Fruit fly (Drosophila melanogaster) whole organism, embryonic: ENCODE data around the gene Ilk.

Source experiments
- C15 ChIP-seq: fragments of 200-800 bp; sonication (Bioruptor generic); IDR thresholded peaks from 3 replicates; pipeline ENCODE4 v1.3.6; 2022; ENCODE audit warnings: missing biosample characterization, missing genetic modification characterization
- CG10267 ChIP-seq: fragments of 200-800 bp; sonication (Bioruptor generic); optimal IDR thresholded peaks from 2 replicates; lab custom pipeline; 2018; ENCODE audit warnings: missing biosample characterization, mild to moderate bottlenecking, missing genetic modification characterization, moderate library complexity
- CG10321 ChIP-seq: fragments of 200-800 bp; sonication (Bioruptor generic); IDR thresholded peaks from 2 replicates; pipeline ENCODE4 v1.3.6; 2022; ENCODE audit warnings: missing biosample characterization, missing genetic modification characterization
- CG10462 ChIP-seq: fragments of 200-800 bp; sonication (Bioruptor generic); optimal IDR thresholded peaks from 2 replicates; lab custom pipeline; 2016; ENCODE audit warnings: missing biosample characterization, missing genetic modification characterization
- CG10654 ChIP-seq: fragments of 200-800 bp; sonication (Bioruptor generic); optimal IDR thresholded peaks from 2 replicates; lab custom pipeline; 2016; ENCODE audit warnings: missing biosample characterization, missing genetic modification characterization
- CG12391 ChIP-seq: fragments of 200-800 bp; sonication (Bioruptor generic); optimal IDR thresholded peaks from 3 replicates; lab custom pipeline; 2018; ENCODE audit warnings: missing biosample characterization, mild to moderate bottlenecking, missing genetic modification characterization, moderate library complexity
- CG14710 ChIP-seq: fragments of 200-800 bp; sonication (Bioruptor generic); optimal IDR thresholded peaks from 3 replicates; lab custom pipeline; 2019; ENCODE audit warnings: missing biosample characterization, mild to moderate bottlenecking, missing genetic modification characterization, moderate library complexity
- CG1602 ChIP-seq: fragments of 200-800 bp; sonication (Bioruptor generic); optimal IDR thresholded peaks from 3 replicates; lab custom pipeline; 2016; ENCODE audit warnings: missing biosample characterization, missing genetic modification characterization
- CG16815 ChIP-seq: fragments of 200-800 bp; sonication (Bioruptor generic); optimal IDR thresholded peaks from 3 replicates; lab custom pipeline; 2017; ENCODE audit warnings: missing biosample characterization, mild to moderate bottlenecking, missing genetic modification characterization
- CG17328 ChIP-seq: fragments of 200-800 bp; sonication (Bioruptor generic); IDR thresholded peaks from 2 replicates; pipeline ENCODE4 v1.3.6; 2022; ENCODE audit warnings: missing biosample characterization, missing genetic modification characterization
- CG17802 ChIP-seq: fragments of 200-800 bp; sonication (Bioruptor generic); optimal IDR thresholded peaks from 2 replicates; lab custom pipeline; 2018; ENCODE audit warnings: missing biosample characterization, mild to moderate bottlenecking, missing genetic modification characterization, moderate library complexity
- CG2678 ChIP-seq: fragments of 200-800 bp; sonication (Bioruptor generic); optimal IDR thresholded peaks from 3 replicates; lab custom pipeline; 2019; ENCODE audit warnings: missing biosample characterization, mild to moderate bottlenecking, missing genetic modification characterization, moderate library complexity
- CG2875 ChIP-seq: fragments of 200-800 bp; sonication (Bioruptor generic); optimal IDR thresholded peaks from 2 replicates; lab custom pipeline; 2017; ENCODE audit warnings: missing biosample characterization, mild to moderate bottlenecking, missing genetic modification characterization, missing genetic modification reagents
- CG30020 ChIP-seq: fragments of 200-800 bp; optimal IDR thresholded peaks from 2 replicates; lab custom pipeline; 2019; ENCODE audit warnings: missing biosample characterization, mild to moderate bottlenecking, missing genetic modification characterization, moderate library complexity
- CG3281 ChIP-seq: fragments of 200-800 bp; sonication (Bioruptor generic); optimal IDR thresholded peaks from 3 replicates; lab custom pipeline; 2017; ENCODE audit warnings: missing biosample characterization, mild to moderate bottlenecking, missing genetic modification characterization
- CG3726 ChIP-seq: fragments of 200-800 bp; sonication (Bioruptor generic); IDR thresholded peaks from 3 replicates; pipeline ENCODE4, ENCODE4 v1.3.6; 2022; ENCODE audit warnings: missing biosample characterization, missing genetic modification characterization
- CG42726 ChIP-seq: fragments of 200-800 bp; sonication (Bioruptor generic); IDR thresholded peaks from 2 replicates; pipeline ENCODE4 v1.3.6; 2022; ENCODE audit warnings: missing biosample characterization, missing genetic modification characterization; ENCODE audit not compliant: partially characterized antibody
- CG4282 ChIP-seq: fragments of 200-800 bp; sonication (Bioruptor generic); optimal IDR thresholded peaks from 2 replicates; lab custom pipeline; 2016; ENCODE audit warnings: missing biosample characterization, missing genetic modification characterization
- CG4328 ChIP-seq: fragments of 200-800 bp; sonication (Bioruptor generic); optimal IDR thresholded peaks from 3 replicates; lab custom pipeline; 2017; ENCODE audit warnings: missing biosample characterization, missing genetic modification reagents, missing genetic modification characterization
- CG4360 ChIP-seq: fragments of 200-800 bp; sonication (Bioruptor generic); IDR thresholded peaks from 2 replicates; pipeline ENCODE4 v1.3.6; 2022; ENCODE audit warnings: missing biosample characterization, missing genetic modification characterization
- CG7963 ChIP-seq: fragments of 200-800 bp; sonication (Bioruptor generic); IDR thresholded peaks from 3 replicates; pipeline ENCODE4 v1.3.6; 2022; ENCODE audit warnings: missing biosample characterization, missing genetic modification characterization; ENCODE audit not compliant: partially characterized antibody
- CG7987 ChIP-seq: fragments of 200-800 bp; sonication (Bioruptor generic); optimal IDR thresholded peaks from 2 replicates; lab custom pipeline; 2018; ENCODE audit warnings: missing biosample characterization, mild to moderate bottlenecking, missing genetic modification characterization, moderate library complexity
- CG8290 ChIP-seq, 3 experiments: fragments of 200-800 bp; sonication (Bioruptor generic); optimal IDR thresholded peaks; 2 replicates each; lab custom pipeline; 2016 to 2019; ENCODE audit warnings: missing biosample characterization in 3 of 3, missing genetic modification characterization in 3 of 3, mild to moderate bottlenecking in 2 of 3, moderate library complexity in 1 of 3
- CHES-1-like ChIP-seq: fragments of 200-800 bp; sonication (Bioruptor generic); optimal IDR thresholded peaks from 2 replicates; lab custom pipeline; 2016; ENCODE audit warnings: missing biosample characterization, missing genetic modification characterization
- Chrac-16 ChIP-seq: fragments of 200-800 bp; sonication (Bioruptor generic); optimal IDR thresholded peaks from 3 replicates; lab custom pipeline; 2016; ENCODE audit warnings: missing biosample characterization, missing genetic modification characterization
- CrebB ChIP-seq: fragments of 200-800 bp; sonication (Bioruptor generic); optimal IDR thresholded peaks from 3 replicates; lab custom pipeline; 2018; ENCODE audit warnings: missing biosample characterization, mild to moderate bottlenecking, missing genetic modification characterization
- ERR ChIP-seq: fragments of 200-800 bp; sonication (Bioruptor generic); optimal IDR thresholded peaks from 2 replicates; lab custom pipeline; 2016; ENCODE audit warnings: missing biosample characterization, missing genetic modification characterization
- Sin3A ChIP-seq: fragments of >200 bp; optimal IDR thresholded peaks from 2 replicates; lab custom pipeline; 2018
- Six4 ChIP-seq: fragments of 200-800 bp; sonication (Bioruptor generic); optimal IDR thresholded peaks from 2 replicates; lab custom pipeline; 2016; ENCODE audit warnings: missing biosample characterization, missing genetic modification characterization
- Taf1 ChIP-seq: fragments of 200-800 bp; sonication (Bioruptor generic); IDR thresholded peaks from 2 replicates; pipeline ENCODE4 v1.3.6; 2022; ENCODE audit warnings: missing biosample characterization, missing genetic modification characterization
- Vsx1 ChIP-seq: fragments of 200-800 bp; sonication (Bioruptor generic); optimal IDR thresholded peaks from 2 replicates; lab custom pipeline; 2017; ENCODE audit warnings: missing biosample characterization, mild to moderate bottlenecking, missing genetic modification characterization, missing genetic modification reagents
- amos ChIP-seq: fragments of 200-800 bp; sonication (Bioruptor generic); IDR thresholded peaks from 2 replicates; pipeline ENCODE4 v1.3.6; 2022; ENCODE audit warnings: missing biosample characterization, missing genetic modification characterization; ENCODE audit not compliant: partially characterized antibody
- bcd ChIP-seq: fragments of 200-800 bp; sonication (Bioruptor generic); optimal IDR thresholded peaks from 2 replicates; lab custom pipeline; 2017; ENCODE audit warnings: missing biosample characterization, mild to moderate bottlenecking, missing genetic modification characterization
- br ChIP-seq: fragments of >200 bp; optimal IDR thresholded peaks from 2 replicates; lab custom pipeline; 2017
- cato ChIP-seq: fragments of 200-800 bp; sonication (Bioruptor generic); optimal IDR thresholded peaks from 2 replicates; lab custom pipeline; 2016; ENCODE audit warnings: missing biosample characterization, missing genetic modification characterization, borderline replicate concordance
- caup ChIP-seq: fragments of 200-800 bp; sonication (Bioruptor generic); optimal IDR thresholded peaks from 3 replicates; lab custom pipeline; 2017; ENCODE audit warnings: missing biosample characterization, mild to moderate bottlenecking, missing genetic modification characterization, moderate library complexity; ENCODE audit not compliant: severe bottlenecking
- chm ChIP-seq: fragments of 200-800 bp; sonication (Bioruptor generic); IDR thresholded peaks from 2 replicates; pipeline ENCODE4 v1.3.6; 2022; ENCODE audit warnings: missing biosample characterization, missing genetic modification characterization
- ci ChIP-seq: fragments of 200-800 bp; sonication (Bioruptor generic); IDR thresholded peaks from 3 replicates; pipeline ENCODE4 v1.3.6; 2022; ENCODE audit warnings: missing biosample characterization, missing genetic modification characterization
- dan ChIP-seq: fragments of 200-800 bp; sonication (Bioruptor generic); IDR thresholded peaks from 2 replicates; pipeline ENCODE4 v1.3.6; 2022; ENCODE audit warnings: missing biosample characterization, missing genetic modification characterization
- danr ChIP-seq: fragments of 200-800 bp; sonication (Bioruptor generic); IDR thresholded peaks from 2 replicates; pipeline ENCODE4 v1.3.6; 2022; ENCODE audit warnings: missing biosample characterization, missing genetic modification characterization
- emc ChIP-seq: fragments of 200-800 bp; sonication (Bioruptor generic); optimal IDR thresholded peaks from 2 replicates; lab custom pipeline; 2016; ENCODE audit warnings: missing biosample characterization, missing genetic modification characterization
- nmo ChIP-seq: fragments of 200-800 bp; sonication (Bioruptor generic); optimal IDR thresholded peaks from 2 replicates; lab custom pipeline; 2018; ENCODE audit warnings: missing biosample characterization, mild to moderate bottlenecking, missing genetic modification characterization, moderate library complexity
- odd ChIP-seq: fragments of 200-800 bp; sonication (Bioruptor generic); optimal IDR thresholded peaks from 2 replicates; lab custom pipeline; 2017; ENCODE audit warnings: missing biosample characterization, mild to moderate bottlenecking, missing genetic modification characterization
- org-1 ChIP-seq: fragments of 200-800 bp; sonication (Bioruptor generic); optimal IDR thresholded peaks from 2 replicates; lab custom pipeline; 2017; ENCODE audit warnings: missing biosample characterization, missing genetic modification characterization
- prd ChIP-seq, 3 experiments: fragments of >200 bp in 2 of 3; fragments of 200-800 bp in 1 of 3; sonication (Bioruptor generic) in 1 of 3; optimal IDR thresholded peaks in 2 of 3; IDR thresholded peaks in 1 of 3; 2 replicates in 2 of 3; 3 replicates in 1 of 3; pipeline versions ENCODE4 v1.3.6 to Lab custom; 2017 to 2022; ENCODE audit warnings: missing biosample characterization in 1 of 3, missing genetic modification characterization in 1 of 3
- tin ChIP-seq: fragments of 200-800 bp; sonication (Bioruptor generic); optimal IDR thresholded peaks from 3 replicates; lab custom pipeline; 2016; ENCODE audit warnings: missing biosample characterization, missing genetic modification characterization
- ttk ChIP-seq: fragments of 200-800 bp; sonication (Bioruptor generic); IDR thresholded peaks from 2 replicates; pipeline ENCODE4 v2.1.2; 2022; ENCODE audit warnings: missing biosample characterization, missing genetic modification characterization
- vnd ChIP-seq: fragments of 200-800 bp; sonication (Bioruptor generic); IDR thresholded peaks from 3 replicates; pipeline ENCODE4 v1.3.6; 2022; ENCODE audit warnings: missing biosample characterization, missing genetic modification characterization; ENCODE audit not compliant: partially characterized antibody

Ilk gene

DNA sequence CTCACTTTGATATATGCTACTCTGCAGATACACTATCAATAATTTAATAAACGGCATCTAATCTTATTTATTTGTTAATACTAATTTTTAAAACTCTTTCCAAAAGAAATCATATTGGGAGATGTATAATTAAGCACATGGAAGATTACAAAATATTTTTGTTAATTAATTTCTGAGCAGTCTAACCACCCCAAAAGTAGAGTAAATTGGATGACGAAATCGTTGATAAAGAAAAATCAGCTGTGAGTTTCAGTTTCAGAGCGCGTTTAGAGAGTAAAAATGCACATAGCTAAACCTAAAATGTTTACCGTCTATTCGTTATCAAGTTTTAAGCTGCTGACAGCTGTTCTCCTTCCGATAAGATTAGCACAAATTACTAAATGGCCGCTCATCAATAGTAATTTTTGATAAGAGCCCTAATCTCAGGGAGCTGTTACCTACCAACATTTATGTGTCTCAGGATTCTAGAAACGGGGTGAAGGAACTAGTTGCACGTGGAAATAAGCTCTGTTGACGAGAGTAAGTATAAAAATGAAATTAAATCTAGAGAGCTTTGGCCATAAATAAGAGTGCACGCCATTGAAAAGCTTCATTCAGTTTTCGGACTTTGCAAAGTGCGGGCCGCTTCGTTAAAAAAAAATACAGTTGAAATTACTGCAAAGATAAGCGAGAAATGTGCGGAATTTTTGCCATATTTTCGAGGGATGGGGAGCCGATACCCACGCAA, 44.0 kb upstream of the Ilk start, which contains the start of the genes chb and AsnS (continued):
- TF ChIP-seq nmo (GFP tag; lab: Kevin White, UChicago) (peak; percentile 94), danr (GFP tag; lab: Robert Waterston, UW) (peak; percentile 51), bcd (GFP tag; lab: Kevin White, UChicago) (peak; percentile 89), CG16815 (GFP tag; lab: Kevin White, UChicago) (peak; percentile 75), CG4282 (GFP tag; lab: Kevin White, UChicago) (no peak), odd (peak; percentile 83), Six4 (GFP tag; lab: Kevin White, UChicago) (peak; percentile 81), Vsx1 (GFP tag; lab: Kevin White, UChicago) (peak; percentile 81), CG17802 (tag; lab: Kevin White, UChicago) (peak; percentile 62), caup (peak; percentile 83), CG14710 (tag; lab: Kevin White, UChicago) (peak; percentile 70), CHES-1-like (peak; percentile 67), ERR (GFP tag; lab: Kevin White, UChicago) (peak; percentile 36), CG10267 (tag; lab: Kevin White, UChicago) (peak; percentile 83), Taf1 (GFP tag; lab: Robert Waterston, UW) (peak; percentile 84), Chrac-16 (GFP tag; lab: Kevin White, UChicago) (peak; percentile 80), CG42726 (no peak), vnd (GFP tag; lab: Robert Waterston, UW) (no peak), emc (GFP tag; lab: Kevin White, UChicago) (peak; percentile 43), CG17328 (peak; percentile 93), amos (no peak), CG3726 (GFP tag; lab: Robert Waterston, UW) (peak; percentile 81), br (lab: Kevin White, UChicago) (no peak), CG12391 (tag; lab: Kevin White, UChicago) (peak; percentile 94), CG7987 (GFP tag; lab: Kevin White, UChicago) (peak; percentile 74), Sin3A (lab: Kevin White, UChicago) (no peak), prd (optimal IDR thresholded peaks at IDR 0.05; lab: Kevin White, UChicago) (no peak), prd (GFP tag; IDR thresholded peaks at IDR 0.05; lab: Robert Waterston, UW) (peak; percentile 93), CG2678 (tag; lab: Kevin White, UChicago) (peak; percentile 95), CG8290 (GFP tag; optimal IDR thresholded peaks at IDR 0.05; lab: Kevin White, UChicago) (peak; percentile 59), CG8290 (tag; optimal IDR thresholded peaks at IDR 0.05; lab: Kevin White, UChicago) (peak in 1 of 2 experiments; percentile 84), CG7963 (GFP tag; lab: Robert Waterston, UW) (no peak), chm (GFP tag; lab: Robert Waterston, UW) (peak; percentile 76; the same call in 1 of the 2 replicates), C15 (GFP tag; lab: Robert Waterston, UW) (peak; percentile 91), ci (GFP tag; lab: Robert Waterston, UW) (peak; percentile 91), CG3281 (GFP tag; lab: Kevin White, UChicago) (peak; percentile 89), CrebB (tag; lab: Kevin White, UChicago) (peak; percentile 87), dan (no peak), cato (GFP tag; lab: Kevin White, UChicago) (peak; percentile 78), CG4360 (GFP tag; lab: Robert Waterston, UW) (0 out of 2 replicates have a peak, but pooled peaks have one; percentile 29), CG1602 (GFP tag; lab: Kevin White, UChicago) (peak; percentile 81), CG10321 (GFP tag; lab: Robert Waterston, UW) (peak; percentile 76), tin (peak; percentile 72), CG30020 (tag; lab: Kevin White, UChicago) (peak; percentile 9), CG10462 (GFP tag; lab: Kevin White, UChicago) (peak; percentile 59), org-1 (peak; percentile 78), CG2875 (peak; percentile 62), CG4328 (GFP tag; lab: Kevin White, UChicago) (no peak), CG10654 (peak; percentile 87), ttk (GFP tag; lab: Robert Waterston, UW) (peak; percentile 92)
